Fruit fly (Drosophila melanogaster) whole organism, embryonic: Measurements from ENCODE around the gene aop.

Experiments used
- Atf6 ChIP-seq: fragments of 200-800 bp; sonication (Bioruptor generic); IDR thresholded peaks from 2 replicates; pipeline ENCODE4 v1.3.6; 2022; ENCODE audit warnings: missing biosample characterization, missing genetic modification characterization
- CG11093 ChIP-seq: fragments of 200-800 bp; sonication (Bioruptor generic); IDR thresholded peaks from 3 replicates; pipeline ENCODE4 v1.3.6; 2022; ENCODE audit warnings: missing biosample characterization, missing genetic modification characterization
- CG13296 ChIP-seq: fragments of 200-800 bp; sonication (Bioruptor generic); optimal IDR thresholded peaks from 3 replicates; lab custom pipeline; 2018; ENCODE audit warnings: missing biosample characterization, mild to moderate bottlenecking, missing genetic modification characterization
- CG13775 ChIP-seq: fragments of 200-800 bp; sonication (Bioruptor generic); optimal IDR thresholded peaks from 3 replicates; lab custom pipeline; 2017; ENCODE audit warnings: missing biosample characterization, mild to moderate bottlenecking, missing genetic modification characterization
- CG13894 ChIP-seq: fragments of 200-800 bp; sonication (Bioruptor generic); optimal IDR thresholded peaks from 3 replicates; lab custom pipeline; 2018; ENCODE audit warnings: missing biosample characterization, mild to moderate bottlenecking, missing genetic modification characterization, moderate library complexity
- CG14014 ChIP-seq: fragments of 200-800 bp; sonication (Bioruptor generic); IDR thresholded peaks from 2 replicates; pipeline ENCODE4 v1.3.6; 2022; ENCODE audit warnings: missing biosample characterization, missing genetic modification characterization
- CG14667 ChIP-seq: fragments of 200-800 bp; sonication (Bioruptor generic); IDR thresholded peaks from 2 replicates; pipeline ENCODE4 v1.3.6; 2022; ENCODE audit warnings: missing biosample characterization, missing genetic modification characterization
- CG14710 ChIP-seq: fragments of 200-800 bp; sonication (Bioruptor generic); optimal IDR thresholded peaks from 3 replicates; lab custom pipeline; 2019; ENCODE audit warnings: missing biosample characterization, mild to moderate bottlenecking, missing genetic modification characterization, moderate library complexity
- CG18599 ChIP-seq: fragments of 200-800 bp; sonication (Bioruptor generic); optimal IDR thresholded peaks from 3 replicates; lab custom pipeline; 2017; ENCODE audit warnings: missing biosample characterization, missing genetic modification characterization, mild to moderate bottlenecking, moderate library complexity, missing genetic modification reagents
- CG30403 ChIP-seq: fragments of 200-800 bp; sonication (Bioruptor generic); optimal IDR thresholded peaks from 3 replicates; lab custom pipeline; 2016; ENCODE audit warnings: missing biosample characterization, missing genetic modification characterization
- CG42726 ChIP-seq: fragments of 200-800 bp; sonication (Bioruptor generic); IDR thresholded peaks from 2 replicates; pipeline ENCODE4 v1.3.6; 2022; ENCODE audit warnings: missing biosample characterization, missing genetic modification characterization; ENCODE audit not compliant: partially characterized antibody
- CG4854 ChIP-seq: fragments of 200-800 bp; sonication (Bioruptor generic); optimal IDR thresholded peaks from 2 replicates; lab custom pipeline; 2016; ENCODE audit warnings: missing biosample characterization, missing genetic modification characterization, inconsistent platforms
- CG6765 ChIP-seq: fragments of 200-800 bp; sonication (Bioruptor generic); optimal IDR thresholded peaks from 3 replicates; lab custom pipeline; 2017; ENCODE audit warnings: missing biosample characterization, mild to moderate bottlenecking, missing genetic modification characterization
- CG7963 ChIP-seq: fragments of 200-800 bp; sonication (Bioruptor generic); IDR thresholded peaks from 3 replicates; pipeline ENCODE4 v1.3.6; 2022; ENCODE audit warnings: missing biosample characterization, missing genetic modification characterization; ENCODE audit not compliant: partially characterized antibody
- Camta ChIP-seq: fragments of 200-800 bp; sonication (Bioruptor generic); optimal IDR thresholded peaks from 2 replicates; lab custom pipeline; 2016; ENCODE audit warnings: missing biosample characterization, missing genetic modification characterization
- Chrac-16 ChIP-seq: fragments of 200-800 bp; sonication (Bioruptor generic); optimal IDR thresholded peaks from 3 replicates; lab custom pipeline; 2016; ENCODE audit warnings: missing biosample characterization, missing genetic modification characterization
- Dek ChIP-seq: fragments of 200-800 bp; sonication (Bioruptor generic); optimal IDR thresholded peaks from 3 replicates; lab custom pipeline; 2019; ENCODE audit warnings: missing biosample characterization, mild to moderate bottlenecking, missing genetic modification characterization, moderate library complexity
- Dll ChIP-seq: fragments of 200-800 bp; sonication (Bioruptor generic); IDR thresholded peaks from 4 replicates; pipeline ENCODE4 v1.3.6; 2022; ENCODE audit warnings: missing biosample characterization, missing genetic modification characterization; ENCODE audit not compliant: partially characterized antibody
- HLH3B ChIP-seq: fragments of 200-800 bp; sonication (Bioruptor generic); IDR thresholded peaks from 2 replicates; pipeline ENCODE4 v1.3.6; 2022; ENCODE audit warnings: missing biosample characterization, missing genetic modification characterization
- Hand ChIP-seq: fragments of 200-800 bp; sonication (Bioruptor generic); optimal IDR thresholded peaks from 2 replicates; lab custom pipeline; 2017; ENCODE audit warnings: mild to moderate bottlenecking, missing biosample characterization, missing genetic modification reagents, missing genetic modification characterization
- MESR4 ChIP-seq: fragments of 200-800 bp; sonication (Bioruptor generic); optimal IDR thresholded peaks from 2 replicates; lab custom pipeline; 2018; ENCODE audit warnings: missing biosample characterization, mild to moderate bottlenecking, missing genetic modification characterization, moderate library complexity
- Mrtf ChIP-seq: fragments of 200-800 bp; sonication (Bioruptor generic); IDR thresholded peaks from 3 replicates; pipeline ENCODE4 v1.3.6; 2022; ENCODE audit warnings: missing biosample characterization, missing genetic modification characterization
- Sry-δ ChIP-seq: fragments of 200-800 bp; sonication (Bioruptor generic); optimal IDR thresholded peaks from 2 replicates; lab custom pipeline; 2016; ENCODE audit warnings: missing biosample characterization, missing genetic modification characterization
- Trl ChIP-seq, 3 experiments: fragments of >200 bp in 2 of 3; fragments of 200-800 bp in 1 of 3; sonication (Bioruptor generic) in 1 of 3; optimal IDR thresholded peaks; 2 replicates in 1 of 3; 3 replicates in 2 of 3; lab custom pipeline; 2016 to 2017; ENCODE audit warnings: missing biosample characterization in 1 of 3, missing genetic modification characterization in 1 of 3
- Vsx1 ChIP-seq: fragments of 200-800 bp; sonication (Bioruptor generic); optimal IDR thresholded peaks from 2 replicates; lab custom pipeline; 2017; ENCODE audit warnings: missing biosample characterization, mild to moderate bottlenecking, missing genetic modification characterization, missing genetic modification reagents
- Xbp1 ChIP-seq: fragments of 200-800 bp; sonication (Bioruptor generic); optimal IDR thresholded peaks from 3 replicates; lab custom pipeline; 2016; ENCODE audit warnings: missing biosample characterization, mild to moderate bottlenecking, missing genetic modification characterization
- YL-1 ChIP-seq: fragments of 200-800 bp; sonication (Bioruptor generic); optimal IDR thresholded peaks from 3 replicates; lab custom pipeline; 2017; ENCODE audit warnings: missing biosample characterization, mild to moderate bottlenecking, missing genetic modification characterization
- bcd ChIP-seq: fragments of 200-800 bp; sonication (Bioruptor generic); optimal IDR thresholded peaks from 2 replicates; lab custom pipeline; 2017; ENCODE audit warnings: missing biosample characterization, mild to moderate bottlenecking, missing genetic modification characterization
- cas ChIP-seq: fragments of 200-800 bp; sonication (Bioruptor generic); IDR thresholded peaks from 2 replicates; pipeline ENCODE4 v1.3.6; 2022; ENCODE audit warnings: missing biosample characterization, missing genetic modification characterization
- en ChIP-seq: fragments of 200-800 bp; sonication (Bioruptor generic); optimal IDR thresholded peaks from 2 replicates; lab custom pipeline; 2016; ENCODE audit warnings: missing biosample characterization, missing genetic modification characterization
- exex ChIP-seq: fragments of 200-800 bp; sonication (Bioruptor generic); optimal IDR thresholded peaks from 4 replicates; lab custom pipeline; 2018; ENCODE audit warnings: missing biosample characterization, mild to moderate bottlenecking, missing genetic modification characterization, moderate library complexity
- gce ChIP-seq: fragments of 200-800 bp; sonication (Bioruptor generic); IDR thresholded peaks from 3 replicates; pipeline ENCODE4 v1.3.6; 2022; ENCODE audit warnings: missing biosample characterization, missing genetic modification characterization
- gsb ChIP-seq: fragments of 200-800 bp; sonication (Bioruptor generic); IDR thresholded peaks from 2 replicates; pipeline ENCODE4 v1.3.6; 2022; ENCODE audit warnings: missing biosample characterization, missing genetic modification characterization
- inv ChIP-seq: fragments of 200-800 bp; sonication (Bioruptor generic); IDR thresholded peaks from 2 replicates; pipeline ENCODE4 v1.3.6; 2022; ENCODE audit warnings: missing biosample characterization, missing genetic modification characterization; ENCODE audit not compliant: partially characterized antibody
- jigr1 ChIP-seq: fragments of 200-800 bp; sonication (Bioruptor generic); IDR thresholded peaks from 3 replicates; pipeline ENCODE4 v1.3.6; 2022; ENCODE audit warnings: missing biosample characterization, missing genetic modification characterization
- knrl ChIP-seq: fragments of 200-800 bp; sonication (Bioruptor generic); IDR thresholded peaks from 3 replicates; pipeline ENCODE4 v1.3.6; 2022; ENCODE audit warnings: missing biosample characterization, missing genetic modification characterization; ENCODE audit not compliant: partially characterized antibody
- maf-S ChIP-seq: fragments of 200-800 bp; sonication (Bioruptor generic); optimal IDR thresholded peaks from 2 replicates; lab custom pipeline; 2016; ENCODE audit warnings: missing biosample characterization, missing genetic modification characterization
- mam ChIP-seq: fragments of 200-800 bp; sonication (Bioruptor generic); optimal IDR thresholded peaks from 3 replicates; lab custom pipeline; 2016; ENCODE audit warnings: missing biosample characterization, missing genetic modification characterization
- onecut ChIP-seq: fragments of 200-800 bp; sonication (Bioruptor generic); IDR thresholded peaks from 2 replicates; pipeline ENCODE4 v1.3.6; 2022; ENCODE audit warnings: missing biosample characterization, missing genetic modification characterization
- otp ChIP-seq: fragments of 200-800 bp; sonication (Bioruptor generic); IDR thresholded peaks from 3 replicates; pipeline ENCODE4, ENCODE4 v1.3.6; 2022; ENCODE audit warnings: missing biosample characterization, missing genetic modification characterization
- pfk ChIP-seq: fragments of 200-800 bp; sonication (Bioruptor generic); optimal IDR thresholded peaks from 2 replicates; lab custom pipeline; 2018; ENCODE audit warnings: missing biosample characterization, mild to moderate bottlenecking, missing genetic modification characterization, moderate library complexity
- run ChIP-seq: fragments of 200-800 bp; sonication (Bioruptor generic); optimal IDR thresholded peaks from 3 replicates; lab custom pipeline; 2018; ENCODE audit warnings: missing biosample characterization, mild to moderate bottlenecking, missing genetic modification characterization
- scrt ChIP-seq: fragments of 200-800 bp; sonication (Bioruptor generic); optimal IDR thresholded peaks from 2 replicates; lab custom pipeline; 2018; ENCODE audit warnings: missing biosample characterization, mild to moderate bottlenecking, missing genetic modification characterization, moderate library complexity
- sd ChIP-seq: fragments of 200-800 bp; sonication (Bioruptor generic); optimal IDR thresholded peaks from 3 replicates; lab custom pipeline; 2018; ENCODE audit warnings: missing biosample characterization, mild to moderate bottlenecking, missing genetic modification characterization, moderate library complexity
- sens ChIP-seq: fragments of 200-800 bp; sonication (Bioruptor generic); peaks from one replicate; lab custom pipeline; 2016; ENCODE audit warnings: missing biosample characterization, missing genetic modification characterization
- shn ChIP-seq: fragments of 200-800 bp; sonication (Bioruptor generic); optimal IDR thresholded peaks from 3 replicates; lab custom pipeline; 2016; ENCODE audit warnings: missing biosample characterization, missing genetic modification characterization
- sug ChIP-seq: fragments of 200-800 bp; optimal IDR thresholded peaks from 2 replicates; lab custom pipeline; 2019; ENCODE audit warnings: missing biosample characterization, mild to moderate bottlenecking, missing genetic modification characterization, moderate library complexity
- zfh1 ChIP-seq: fragments of 200-800 bp; sonication (Bioruptor generic); IDR thresholded peaks from 3 replicates; pipeline ENCODE4 v1.3.6; 2022; ENCODE audit warnings: missing biosample characterization, missing genetic modification characterization

The aop gene

DNA sequence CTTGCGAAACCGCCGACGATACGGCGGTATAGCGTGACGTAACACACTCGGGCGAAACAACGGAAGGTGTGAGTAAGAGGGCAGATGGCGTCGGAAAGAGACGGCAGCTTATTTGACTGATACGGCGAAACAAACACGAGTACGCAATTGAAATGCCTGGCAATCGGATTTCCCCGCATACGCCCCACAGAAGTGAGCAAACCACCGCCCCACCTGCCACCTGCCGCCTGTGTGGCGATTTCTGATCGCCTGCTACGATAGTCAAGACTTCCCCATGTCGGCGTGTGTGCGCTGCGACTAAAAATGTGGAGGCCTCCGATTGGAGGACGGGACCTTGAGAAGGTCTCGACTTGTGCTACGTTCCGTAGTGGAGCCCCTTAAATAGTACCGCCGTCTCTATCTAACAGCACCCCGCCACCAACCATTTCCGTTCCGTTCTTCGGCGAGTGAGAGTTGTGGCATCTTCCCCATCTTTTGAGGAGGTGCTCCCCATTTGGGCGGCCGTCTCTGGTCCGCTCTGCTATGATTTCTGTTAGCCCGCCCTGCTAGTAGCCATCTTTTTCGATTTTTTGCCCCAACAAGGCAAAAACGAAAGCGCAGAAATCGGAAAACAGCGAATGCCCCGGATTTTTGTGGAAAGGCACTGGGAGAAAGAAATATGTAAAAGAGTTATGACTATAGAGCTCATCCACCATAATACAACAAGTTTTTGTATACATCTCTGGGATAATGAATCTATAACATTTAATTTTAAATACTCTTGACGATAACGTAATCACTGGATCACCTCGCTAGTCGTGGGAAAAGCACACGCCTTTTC is 20.3 kb upstream of the aop start (continued):
- TF ChIP-seq Trl (optimal IDR thresholded peaks at IDR 0.05; lab: Kevin White, UChicago) (no peak), Trl (GFP tag; optimal IDR thresholded peaks at IDR 0.05; lab: Kevin White, UChicago) (peak; percentile 90), Hand (GFP tag; lab: Kevin White, UChicago) (peak; percentile 50), Camta (GFP tag; lab: Kevin White, UChicago) (peak; percentile 83), Sry-δ (GFP tag; lab: Kevin White, UChicago) (peak; percentile 37)
- TF ChIP-seq, all 482 proteins: peak for 292

dm6 chr2L:2198119-2198494 is 19.6 kb upstream of the aop start:
- TF ChIP-seq CG13894 = peak; percentile 86
- no peak for TF ChIP-seq maf-S (GFP tag; lab: Kevin White, UChicago)
- TF ChIP-seq zfh1 = no peak
- TF ChIP-seq CG18599 = no peak
- no peak for TF ChIP-seq CG14014
- TF ChIP-seq Atf6 (GFP tag; lab: Robert Waterston, UW) = no peak
- TF ChIP-seq gce (GFP tag; lab: Robert Waterston, UW) = no peak
- no peak for TF ChIP-seq Mrtf (GFP tag; lab: Robert Waterston, UW)
- TF ChIP-seq cas = no peak
- no peak for TF ChIP-seq pfk
- TF ChIP-seq otp = no peak
- no peak for TF ChIP-seq knrl (GFP tag; lab: Robert Waterston, UW)
- peak; percentile 52 for TF ChIP-seq scrt (GFP tag; lab: Kevin White, UChicago)
- no peak for TF ChIP-seq MESR4
- TF ChIP-seq exex (tag; lab: Kevin White, UChicago) = no peak
- TF ChIP-seq onecut (GFP tag; lab: Robert Waterston, UW) = peak; percentile 81
- TF ChIP-seq Xbp1 (GFP tag; lab: Kevin White, UChicago) = no peak
- no peak for TF ChIP-seq gsb (GFP tag; lab: Robert Waterston, UW)
- TF ChIP-seq CG42726 = no peak
- no peak for TF ChIP-seq YL-1 (GFP tag; lab: Kevin White, UChicago)
- no peak for TF ChIP-seq Dek (tag; lab: Kevin White, UChicago)
- no peak for TF ChIP-seq CG11093 (GFP tag; lab: Robert Waterston, UW)
- TF ChIP-seq sd (tag; lab: Kevin White, UChicago) = no peak
- TF ChIP-seq CG7963 = no peak
- TF ChIP-seq CG14667 (GFP tag; lab: Robert Waterston, UW) = no peak
- no peak for TF ChIP-seq CG13296 (GFP tag; lab: Kevin White, UChicago)
- TF ChIP-seq bcd (GFP tag; lab: Kevin White, UChicago) = no peak
- peak; percentile 83 for TF ChIP-seq sug (tag; lab: Kevin White, UChicago)
- no peak for TF ChIP-seq HLH3B

- TF ChIP-seq CG4854 (GFP tag; lab: Kevin White, UChicago) (no peak), Chrac-16 (GFP tag; lab: Kevin White, UChicago) (peak; percentile 15), CG30403 (GFP tag; lab: Kevin White, UChicago) (peak; percentile 39), shn (GFP tag; lab: Kevin White, UChicago) (no peak), mam (GFP tag; lab: Kevin White, UChicago) (no peak), jigr1 (GFP tag; lab: Robert Waterston, UW) (no peak), CG14710 (tag; lab: Kevin White, UChicago) (no peak), sens (GFP tag; lab: Kevin White, UChicago) (peak; percentile 22), CG42726 (no peak), Vsx1 (GFP tag; lab: Kevin White, UChicago) (peak; percentile 91), CG13775 (peak; percentile 24), run (peak; percentile 20), Dll (GFP tag; lab: Robert Waterston, UW) (no peak), CG6765 (peak; percentile 31), en (GFP tag; lab: Kevin White, UChicago) (no peak), inv (GFP tag; lab: Robert Waterston, UW) (no peak)
Measured at dm6 chr2L:2197475-2198118, 19.0 kb upstream of the aop start, which contains the start of gene COX7AL2. TSS of gene COX7AL2 (minus strand) at chr2L:2197912.
